Worm (Caenorhabditis elegans) whole organism, L4 larva: ENCODE data around the gene cyp-25A3.

Experiments used
- D1046.2 ChIP-seq: fragments of 200-800 bp; sonication (Bioruptor generic); IDR thresholded peaks from 2 replicates; pipeline ENCODE4 v1.3.6; 2022; ENCODE audit warnings: missing genetic modification characterization, missing compliant biosample characterization
- F44E2.7 ChIP-seq: fragments of 200-800 bp; sonication (Bioruptor generic); IDR thresholded peaks from 2 replicates; pipeline ENCODE4 v2.1.2; 2022; ENCODE audit warnings: missing genetic modification characterization, missing compliant biosample characterization
- R02D3.7 ChIP-seq: fragments of 150-350 bp; sonication (generic microtip); optimal IDR thresholded peaks from 3 replicates; lab custom pipeline; 2014; ENCODE audit warnings: missing biosample characterization, missing genetic modification characterization
- Y105C5A.15 ChIP-seq: fragments of 200-800 bp; sonication (Bioruptor generic); IDR thresholded peaks from 2 replicates; pipeline ENCODE4 v1.3.6; 2022; ENCODE audit warnings: missing genetic modification characterization, missing compliant biosample characterization
- Y48G9A.11 ChIP-seq: fragments of 200-800 bp; sonication (Bioruptor generic); IDR thresholded peaks from 2 replicates; pipeline ENCODE4 v1.3.6; 2022; ENCODE audit warnings: missing genetic modification reagents, missing genetic modification characterization, missing compliant biosample characterization
- Y5F2A.4 ChIP-seq: fragments of 200-800 bp; sonication (Bioruptor generic); optimal IDR thresholded peaks from 2 replicates; lab custom pipeline; 2018; ENCODE audit warnings: mild to moderate bottlenecking, missing genetic modification characterization, missing compliant biosample characterization
- Y75B8A.6 ChIP-seq: fragments of 200-800 bp; sonication (Bioruptor generic); IDR thresholded peaks from 2 replicates; pipeline ENCODE4 v1.3.6; 2022; ENCODE audit warnings: missing genetic modification reagents, missing genetic modification characterization, missing compliant biosample characterization
- ZK337.2 ChIP-seq: fragments of 200-800 bp; sonication (Bioruptor generic); IDR thresholded peaks from 2 replicates; pipeline ENCODE4 v1.3.6; 2022; ENCODE audit warnings: missing genetic modification reagents, missing genetic modification characterization, missing compliant biosample characterization
- aha-1 ChIP-seq: fragments of 150-350 bp; peaks from one replicate; lab custom pipeline; 2014; ENCODE audit warnings: missing biosample characterization, missing genetic modification characterization
- aly-2 ChIP-seq: sonication (generic microtip); optimal IDR thresholded peaks from 2 replicates; lab custom pipeline; 2018; ENCODE audit warnings: missing biosample characterization, missing genetic modification characterization
- ama-1 ChIP-seq: fragments of 150-350 bp; optimal IDR thresholded peaks from 2 replicates; lab custom pipeline; 2014; ENCODE audit warnings: inconsistent platforms, mixed read lengths
- arid-1 ChIP-seq: fragments of 200-800 bp; sonication (Bioruptor generic); conservative IDR thresholded peaks from 2 replicates; pipeline ENCODE4 v1.3.6; 2022; ENCODE audit warnings: missing genetic modification reagents, missing genetic modification characterization, missing compliant biosample characterization
- ceh-20 ChIP-seq: fragments of 200-800 bp; sonication (Bioruptor generic); IDR thresholded peaks from 2 replicates; pipeline ENCODE4 v1.3.6; 2022; ENCODE audit warnings: missing genetic modification reagents, missing genetic modification characterization, missing compliant biosample characterization
- ceh-44 ChIP-seq: fragments of 200-800 bp; sonication (Bioruptor generic); IDR thresholded peaks from 2 replicates; pipeline ENCODE4 v1.3.6; 2022; ENCODE audit warnings: missing genetic modification reagents, missing genetic modification characterization, missing compliant biosample characterization
- ceh-62 ChIP-seq: sonication (generic microtip); optimal IDR thresholded peaks from 2 replicates; lab custom pipeline; 2017; ENCODE audit warnings: missing biosample characterization, missing genetic modification characterization
- daf-19 ChIP-seq: fragments of 200-800 bp; sonication (Bioruptor generic); conservative IDR thresholded peaks from 2 replicates; pipeline ENCODE4 v1.3.6; 2022; ENCODE audit warnings: missing genetic modification characterization, missing compliant biosample characterization
- dmd-8 ChIP-seq: fragments of 200-800 bp; sonication (Bioruptor generic); IDR thresholded peaks from 2 replicates; pipeline ENCODE4 v1.3.6; 2022; ENCODE audit warnings: missing genetic modification characterization, missing compliant biosample characterization
- dpl-1 ChIP-seq: fragments of 150-350 bp; optimal IDR thresholded peaks from 2 replicates; lab custom pipeline; 2014; ENCODE audit warnings: missing biosample characterization, missing genetic modification reagents, missing genetic modification characterization
- fos-1 ChIP-seq: fragments of 150-350 bp; optimal IDR thresholded peaks from 2 replicates; lab custom pipeline; 2014; ENCODE audit warnings: missing biosample characterization, missing genetic modification characterization
- hif-1 ChIP-seq, 2 experiments: sonication (generic microtip); optimal IDR thresholded peaks; 2 replicates each; lab custom pipeline; 2016 to 2017; ENCODE audit warnings: missing compliant biosample characterization in 2 of 2, missing genetic modification characterization in 2 of 2, missing genetic modification reagents in 2 of 2, missing genotype in 2 of 2, mild to moderate bottlenecking in 1 of 2
- jun-1 ChIP-seq: fragments of 150-350 bp; optimal IDR thresholded peaks from 2 replicates; lab custom pipeline; 2014; ENCODE audit warnings: missing biosample characterization, missing genetic modification reagents, missing genetic modification characterization
- lim-7 ChIP-seq: fragments of 200-800 bp; sonication (Bioruptor generic); IDR thresholded peaks from 2 replicates; pipeline ENCODE4 v1.3.6; 2022; ENCODE audit warnings: missing genetic modification characterization, missing compliant biosample characterization
- lin-38 ChIP-seq: fragments of 200-800 bp; sonication (Bioruptor generic); IDR thresholded peaks from 2 replicates; pipeline ENCODE4 v1.3.6; 2022; ENCODE audit warnings: missing genetic modification reagents, missing genetic modification characterization, missing compliant biosample characterization
- lin-39 ChIP-seq: fragments of 150-350 bp; optimal IDR thresholded peaks from 2 replicates; lab custom pipeline; 2014; ENCODE audit warnings: missing biosample characterization, missing genetic modification reagents, missing genetic modification characterization
- mep-1 ChIP-seq: fragments of 150-350 bp; sonication (generic microtip); optimal IDR thresholded peaks from 3 replicates; lab custom pipeline; 2014; ENCODE audit warnings: missing biosample characterization, missing genetic modification characterization
- mes-2 ChIP-seq: sonication (generic microtip); optimal IDR thresholded peaks from 2 replicates; lab custom pipeline; 2016; ENCODE audit warnings: missing genotype, mild to moderate bottlenecking, missing genetic modification characterization, missing compliant biosample characterization; ENCODE audit not compliant: poor library complexity, severe bottlenecking
- mxl-2 ChIP-seq: fragments of 200-800 bp; sonication (Bioruptor generic); conservative IDR thresholded peaks from 2 replicates; pipeline ENCODE4 v1.3.6; 2022; ENCODE audit warnings: missing genetic modification reagents, missing genetic modification characterization, missing compliant biosample characterization
- nhr-10 ChIP-seq: fragments of 150-350 bp; optimal IDR thresholded peaks from 2 replicates; lab custom pipeline; 2014; ENCODE audit warnings: missing biosample characterization, missing genetic modification characterization
- nhr-111 ChIP-seq: fragments of 200-800 bp; sonication (Bioruptor generic); optimal IDR thresholded peaks from 2 replicates; lab custom pipeline; 2018; ENCODE audit warnings: mild to moderate bottlenecking, missing genetic modification characterization, missing compliant biosample characterization
- nhr-25 ChIP-seq: sonication (generic microtip); optimal IDR thresholded peaks from 2 replicates; lab custom pipeline; 2017; ENCODE audit warnings: missing genetic modification characterization, mild to moderate bottlenecking, missing compliant biosample characterization, antibody characterized with exemption, moderate library complexity, borderline replicate concordance; ENCODE audit not compliant: insufficient read depth
- nhr-28 ChIP-seq: fragments of 150-350 bp; optimal IDR thresholded peaks from 2 replicates; lab custom pipeline; 2014; ENCODE audit warnings: missing biosample characterization, missing genetic modification characterization
- nhr-42 ChIP-seq: fragments of 200-800 bp; sonication (Bioruptor generic); IDR thresholded peaks from 2 replicates; pipeline ENCODE4 v1.3.6; 2022; ENCODE audit warnings: missing genetic modification characterization, missing compliant biosample characterization
- nhr-76 ChIP-seq: fragments of 150-350 bp; optimal IDR thresholded peaks from 2 replicates; lab custom pipeline; 2014; ENCODE audit warnings: missing biosample characterization, missing genetic modification characterization
- pha-4 ChIP-seq, 2 experiments: fragments of 150-350 bp in 1 of 2; fragments of 200-800 bp in 1 of 2; sonication (Bioruptor generic) in 1 of 2; IDR thresholded peaks in 1 of 2; optimal IDR thresholded peaks in 1 of 2; 2 replicates each; pipeline versions ENCODE4 v1.3.6 to Lab custom; 2014 to 2022; ENCODE audit warnings: missing genetic modification characterization in 2 of 2, missing genetic modification reagents in 2 of 2, missing biosample characterization in 1 of 2, missing compliant biosample characterization in 1 of 2
- php-3 ChIP-seq: fragments of 200-800 bp; sonication (Bioruptor generic); IDR thresholded peaks from 2 replicates; pipeline ENCODE4 v1.3.6; 2022; ENCODE audit warnings: missing genetic modification reagents, missing genetic modification characterization, missing compliant biosample characterization
- pqm-1 ChIP-seq: sonication (generic microtip); optimal IDR thresholded peaks from 2 replicates; lab custom pipeline; 2017; ENCODE audit warnings: missing biosample characterization, missing genetic modification characterization
- sdz-12 ChIP-seq: fragments of 200-800 bp; sonication (Bioruptor generic); optimal IDR thresholded peaks from 2 replicates; lab custom pipeline; 2018; ENCODE audit warnings: mild to moderate bottlenecking, missing genetic modification characterization, missing compliant biosample characterization
- set-16 ChIP-seq: fragments of 200-800 bp; sonication (Bioruptor generic); IDR thresholded peaks from 2 replicates; pipeline ENCODE4 v1.3.6; 2022; ENCODE audit warnings: missing genetic modification reagents, missing genetic modification characterization, missing compliant biosample characterization
- tra-1 ChIP-seq: fragments of 200-800 bp; sonication (Bioruptor generic); IDR thresholded peaks from 2 replicates; pipeline ENCODE4 v1.3.6; 2022; ENCODE audit warnings: missing genetic modification reagents, missing genetic modification characterization, missing compliant biosample characterization
- unc-62 ChIP-seq, 3 experiments: fragments of 150-350 bp in 1 of 3; sonication (generic microtip); optimal IDR thresholded peaks in 2 of 3; peaks in 1 of 3; 1 replicate in 1 of 3; 2 replicates in 2 of 3; lab custom pipeline; 2014 to 2017; ENCODE audit warnings: missing biosample characterization in 3 of 3, missing genetic modification characterization in 3 of 3, missing genetic modification reagents in 3 of 3, missing genotype in 1 of 3
- zfp-2 ChIP-seq: sonication (generic microtip); optimal IDR thresholded peaks from 2 replicates; lab custom pipeline; 2016; ENCODE audit warnings: mild to moderate bottlenecking, missing genetic modification characterization, missing compliant biosample characterization
- zfp-3 ChIP-seq: fragments of 200-800 bp; sonication (Bioruptor generic); conservative IDR thresholded peaks from 2 replicates; pipeline ENCODE4 v1.3.6; 2022; ENCODE audit warnings: missing genetic modification reagents, missing genetic modification characterization, missing compliant biosample characterization
- zip-2 ChIP-seq: fragments of 150-350 bp; optimal IDR thresholded peaks from 2 replicates; lab custom pipeline; 2014; ENCODE audit warnings: missing biosample characterization, missing genetic modification characterization

The cyp-25A3 gene

ce11 chrIII:3806883-3807282 lies 32.7 kb downstream of the cyp-25A3 start:
- TF ChIP-seq aha-1 (tag; lab: Kevin White, UChicago) (peak; percentile 95), sdz-12 (GFP tag; lab: Kevin White, UChicago) (no peak)

ce11 chrIII:3804422-3804821 lies 35.1 kb downstream of the cyp-25A3 start, which contains the start of gene xbx-5:
Gene xbx-5 (minus strand): TSS chrIII:3804477.
- TF ChIP-seq nhr-10 (tag; lab: Kevin White, UChicago) (peak; percentile 39), aha-1 (tag; lab: Kevin White, UChicago) (peak; percentile 91), ceh-44 (no peak), ama-1 (lab: Kevin White, UChicago) (peak; percentile 9), php-3 (GFP tag; lab: Robert Waterston, UW) (no peak)

ce11 chrIII:3803113-3803512 lies 36.4 kb downstream of the cyp-25A3 start:
- TF ChIP-seq F44E2.7 (GFP tag; lab: Robert Waterston, UW) (no peak), unc-62 (GFP tag; optimal IDR thresholded peaks at IDR 0.05 in 1 of 2; lab: Kevin White, UChicago) (peak in 1 of 2 experiments; percentile 73), unc-62 (tag; optimal IDR thresholded peaks at IDR 0.05; lab: Kevin White, UChicago) (no peak), aha-1 (tag; lab: Kevin White, UChicago) (peak; percentile 64)
- TF ChIP-seq, all 104 proteins: peak for 2

ce11 chrIII:3801379-3801894 lies 38.1 kb downstream of the cyp-25A3 start:
- TF ChIP-seq set-16 (GFP tag; lab: Robert Waterston, UW) = peak; percentile 87
- peak; percentile 88 for TF ChIP-seq pha-4 (GFP tag; IDR thresholded peaks at IDR 0.05; lab: Robert Waterston, UW)
- TF ChIP-seq pha-4 (tag; optimal IDR thresholded peaks at IDR 0.05; lab: Kevin White, UChicago) = peak; percentile 14
- TF ChIP-seq Y105C5A.15 (GFP tag; lab: Robert Waterston, UW) = no peak
- TF ChIP-seq nhr-111 (GFP tag; lab: Kevin White, UChicago) = no peak
- TF ChIP-seq R02D3.7 (tag; lab: Kevin White, UChicago) = no peak
- peak; percentile 74; the same call in 1 of the 2 replicates for TF ChIP-seq zfp-3
- peak; percentile 3 for TF ChIP-seq Y5F2A.4 (GFP tag; lab: Kevin White, UChicago)
- TF ChIP-seq nhr-42 = peak; percentile 90
- TF ChIP-seq fos-1 (tag; lab: Kevin White, UChicago) = peak; percentile 32
- TF ChIP-seq F44E2.7 (GFP tag; lab: Robert Waterston, UW) = no peak
- TF ChIP-seq aly-2 = no peak
- TF ChIP-seq ceh-20 = peak; percentile 89
- TF ChIP-seq lin-39 (tag; lab: Kevin White, UChicago) = no peak
- no peak for TF ChIP-seq Y75B8A.6
- peak; percentile 30; the same call in 1 of the 2 replicates for TF ChIP-seq D1046.2 (GFP tag; lab: Robert Waterston, UW)
- no peak for TF ChIP-seq Y48G9A.11
- peak; percentile 97 for TF ChIP-seq mep-1 (tag; lab: Kevin White, UChicago)
- no peak for TF ChIP-seq ceh-62 (tag; lab: Kevin White, UChicago)
- TF ChIP-seq lim-7 (GFP tag; lab: Robert Waterston, UW) = 0 out of 2 replicates have a peak, but pooled peaks have one; percentile 12
- peak; percentile 95 for TF ChIP-seq nhr-28 (tag; lab: Kevin White, UChicago)
- TF ChIP-seq mxl-2 (GFP tag; lab: Robert Waterston, UW) = no peak
- peak; percentile 70 for TF ChIP-seq mes-2
- TF ChIP-seq zip-2 (tag; lab: Kevin White, UChicago) = peak; percentile 74
- TF ChIP-seq tra-1 (GFP tag; lab: Robert Waterston, UW) = peak; percentile 91
- TF ChIP-seq lin-38 (GFP tag; lab: Robert Waterston, UW) = peak; percentile 71
- peak; percentile 77 for TF ChIP-seq dpl-1 (GFP tag; lab: Kevin White, UChicago)
- 0 out of 2 replicates have a peak, but pooled peaks have one; percentile 60 for TF ChIP-seq daf-19 (GFP tag; lab: Robert Waterston, UW)
- peak; percentile 56; the same call in 1 of the 2 replicates for TF ChIP-seq arid-1 (GFP tag; lab: Robert Waterston, UW)
- TF ChIP-seq hif-1 (tag; optimal IDR thresholded peaks at IDR 0.05; lab: Kevin White, UChicago) = peak; percentile 61 to 91
- TF ChIP-seq ZK337.2 (GFP tag; lab: Robert Waterston, UW) = peak; percentile 23; the same call in 1 of the 2 replicates
- peak; percentile 73 for TF ChIP-seq zfp-2 (tag; lab: Kevin White, UChicago)
- no peak for TF ChIP-seq nhr-76
- peak; percentile 83 for TF ChIP-seq jun-1 (tag; lab: Kevin White, UChicago)
- no peak for TF ChIP-seq pqm-1 (tag; lab: Kevin White, UChicago)
- TF ChIP-seq dmd-8 (GFP tag; lab: Robert Waterston, UW) = 0 out of 2 replicates have a peak, but pooled peaks have one; percentile 20
- peak; percentile 78 for TF ChIP-seq nhr-25 (tag; lab: Kevin White, UChicago)
